Worm (Caenorhabditis elegans) whole organism, midembryonic: ENCODE results near the gene C28D4.5.

Experiments used
- T22C8.4 ChIP-seq: fragments of 200-800 bp; sonication (Bioruptor generic); IDR thresholded peaks from 2 replicates; pipeline ENCODE4 v1.3.6; 2022; ENCODE audit warnings: missing genetic modification characterization, missing compliant biosample characterization
- cog-1 ChIP-seq: sonication (generic microtip); optimal IDR thresholded peaks from 2 replicates; lab custom pipeline; 2016; ENCODE audit warnings: missing genetic modification characterization, missing compliant biosample characterization
- flt-1 ChIP-seq: fragments of 200-800 bp; sonication (Bioruptor generic); IDR thresholded peaks from 2 replicates; pipeline ENCODE4 v1.3.6; 2022; ENCODE audit warnings: missing genetic modification characterization, missing compliant biosample characterization
- klf-2 ChIP-seq: fragments of 200-800 bp; sonication (Bioruptor generic); conservative IDR thresholded peaks from 2 replicates; pipeline ENCODE4 v1.3.6; 2022; ENCODE audit warnings: missing genetic modification reagents, missing genetic modification characterization, missing compliant biosample characterization
- med-1 ChIP-seq: sonication (generic microtip); optimal IDR thresholded peaks from 2 replicates; lab custom pipeline; 2017; ENCODE audit warnings: missing genetic modification characterization, mild to moderate bottlenecking, missing compliant biosample characterization, antibody characterized with exemption, missing genetic modification reagents; ENCODE audit not compliant: insufficient read depth
- ref-1 ChIP-seq: fragments of 200-800 bp; sonication (Bioruptor generic); conservative IDR thresholded peaks from 2 replicates; pipeline ENCODE4 v1.3.6; 2022; ENCODE audit warnings: missing genetic modification reagents, missing genetic modification characterization, missing compliant biosample characterization
- tab-1 ChIP-seq: fragments of 200-800 bp; sonication (Bioruptor generic); IDR thresholded peaks from 2 replicates; pipeline ENCODE4 v1.3.6; 2022; ENCODE audit warnings: missing genetic modification characterization, missing compliant biosample characterization
- ztf-23 ChIP-seq: fragments of 200-800 bp; sonication (Bioruptor generic); IDR thresholded peaks from 2 replicates; pipeline ENCODE4 v1.3.6; 2022; ENCODE audit warnings: missing genetic modification reagents, missing genetic modification characterization, missing compliant biosample characterization
- ztf-29 ChIP-seq: fragments of 200-800 bp; sonication (Bioruptor generic); IDR thresholded peaks from 2 replicates; pipeline ENCODE4 v1.3.6; 2022; ENCODE audit warnings: missing genetic modification reagents, missing genetic modification characterization, missing compliant biosample characterization

Gene C28D4.5

DNA sequence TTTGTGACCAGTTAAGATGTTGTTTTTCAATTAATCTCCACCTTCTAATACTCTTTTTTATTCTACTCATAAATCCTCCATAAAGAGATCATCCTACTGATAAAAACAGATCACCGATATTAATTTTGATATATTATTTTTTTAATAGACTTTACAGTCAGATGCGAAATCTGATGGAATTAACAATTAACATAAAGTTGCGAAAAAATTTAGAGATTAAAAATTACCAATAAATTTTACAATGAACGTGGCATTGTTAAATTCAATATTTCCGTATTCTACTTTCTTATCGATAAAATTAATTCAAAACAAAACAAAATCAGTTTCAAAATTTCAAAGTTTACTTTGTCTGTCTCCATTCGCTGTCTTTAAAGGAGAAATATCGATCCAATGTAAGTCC, 33.9 kb downstream of the C28D4.5 start, which contains the start of gene K01H12.4:
Gene K01H12.4, plus strand, starts transcription at position 301 of the 400 bp plus-strand sequence.
- TF ChIP-seq ztf-29 (GFP tag; lab: Robert Waterston, UW): no peak
- no peak for TF ChIP-seq cog-1 (tag; lab: Kevin White, UChicago)
- TF ChIP-seq ref-1: no peak
- no peak for TF ChIP-seq med-1 (GFP tag; lab: Kevin White, UChicago)
- TF ChIP-seq ztf-23 (GFP tag; lab: Robert Waterston, UW): no peak
- no peak for TF ChIP-seq tab-1 (GFP tag; lab: Robert Waterston, UW)
- no peak for TF ChIP-seq flt-1 (GFP tag; lab: Robert Waterston, UW)
- no peak for TF ChIP-seq klf-2 (GFP tag; lab: Robert Waterston, UW)
- no peak for TF ChIP-seq T22C8.4

- no peak for TF ChIP-seq ref-1
- TF ChIP-seq ztf-29 (GFP tag; lab: Robert Waterston, UW): no peak
- no peak for TF ChIP-seq cog-1 (tag; lab: Kevin White, UChicago)
- TF ChIP-seq tab-1 (GFP tag; lab: Robert Waterston, UW): no peak
- no peak for TF ChIP-seq med-1 (GFP tag; lab: Kevin White, UChicago)
- TF ChIP-seq klf-2 (GFP tag; lab: Robert Waterston, UW): no peak
- TF ChIP-seq ztf-23 (GFP tag; lab: Robert Waterston, UW): no peak
- TF ChIP-seq flt-1 (GFP tag; lab: Robert Waterston, UW): no peak
- no peak for TF ChIP-seq T22C8.4
Measured at ce11 chrIV:9709887-9710286, 36.8 kb downstream of the C28D4.5 start, which contains the start of gene nhr-38. Gene nhr-38, plus strand, starts transcription at chrIV:9710187.

DNA sequence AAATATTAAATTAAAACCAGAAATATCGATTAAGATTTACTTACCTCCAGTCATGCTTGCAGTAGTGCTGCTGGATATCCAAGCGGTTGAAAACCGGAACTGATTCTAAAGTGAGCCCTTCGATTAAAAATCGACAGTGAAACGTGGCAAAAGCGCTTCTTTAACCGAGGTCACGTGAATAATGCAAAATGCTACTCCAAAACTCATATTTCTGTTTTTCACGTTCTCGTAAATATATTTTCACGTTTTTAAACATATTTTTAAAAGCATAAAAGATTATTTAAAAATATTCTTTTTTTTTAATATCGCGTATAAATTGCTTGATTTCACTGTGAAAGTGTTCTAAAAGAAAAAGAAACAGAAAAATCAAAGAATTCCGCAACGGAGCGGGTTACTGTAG, 37.5 kb downstream of the C28D4.5 start, which contains the start of gene ant-1.3:
Gene ant-1.3, minus strand, starts transcription at position 101 of the 400 bp plus-strand sequence.
- no peak for TF ChIP-seq tab-1 (GFP tag; lab: Robert Waterston, UW)
- no peak for TF ChIP-seq ref-1
- TF ChIP-seq cog-1 (tag; lab: Kevin White, UChicago): no peak
- TF ChIP-seq ztf-29 (GFP tag; lab: Robert Waterston, UW): no peak
- TF ChIP-seq T22C8.4: no peak

DNA sequence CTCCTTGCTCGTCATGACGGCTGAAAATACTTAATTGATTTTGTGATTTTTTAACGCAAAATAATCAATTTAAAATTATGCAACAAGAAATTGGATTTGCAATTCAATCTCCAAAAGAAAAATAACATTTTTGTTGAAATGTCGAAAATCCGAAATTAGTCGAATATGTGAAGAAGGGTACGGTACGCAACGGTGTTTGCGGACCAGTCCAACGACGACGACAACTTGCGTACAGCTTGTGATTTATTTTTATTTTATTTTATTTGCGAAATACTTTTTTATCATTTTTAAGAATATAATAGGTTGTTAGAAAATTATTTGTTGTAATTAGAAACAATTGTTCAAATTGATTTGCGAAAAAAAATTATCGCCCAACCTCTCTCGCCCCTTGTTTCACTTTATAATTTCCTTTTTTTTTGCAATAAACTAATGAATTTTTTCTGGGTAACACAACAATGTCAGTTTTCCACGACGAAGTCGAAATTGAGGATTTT, 39.9 kb downstream of the C28D4.5 start, which contains the start of the genes dcaf-1 and dph-3:
Gene dcaf-1, minus strand, starts transcription at position 20 of the 494 bp plus-strand sequence.
Gene dph-3, plus strand, starts transcription at position 444 of the 494 bp plus-strand sequence.
- no peak for TF ChIP-seq klf-2 (GFP tag; lab: Robert Waterston, UW)
- no peak for TF ChIP-seq tab-1 (GFP tag; lab: Robert Waterston, UW)
- TF ChIP-seq med-1 (GFP tag; lab: Kevin White, UChicago): no peak

ce11 chrIV:9699062-9699461, 47.6 kb downstream of the C28D4.5 start:
- no peak for TF ChIP-seq med-1 (GFP tag; lab: Kevin White, UChicago)
- no peak for TF ChIP-seq flt-1 (GFP tag; lab: Robert Waterston, UW)
- TF ChIP-seq klf-2 (GFP tag; lab: Robert Waterston, UW): no peak
- no peak for TF ChIP-seq tab-1 (GFP tag; lab: Robert Waterston, UW)
- TF ChIP-seq ztf-29 (GFP tag; lab: Robert Waterston, UW): no peak
- TF ChIP-seq ztf-23 (GFP tag; lab: Robert Waterston, UW): no peak
- no peak for TF ChIP-seq T22C8.4
- no peak for TF ChIP-seq ref-1
- TF ChIP-seq cog-1 (tag; lab: Kevin White, UChicago): no peak

DNA sequence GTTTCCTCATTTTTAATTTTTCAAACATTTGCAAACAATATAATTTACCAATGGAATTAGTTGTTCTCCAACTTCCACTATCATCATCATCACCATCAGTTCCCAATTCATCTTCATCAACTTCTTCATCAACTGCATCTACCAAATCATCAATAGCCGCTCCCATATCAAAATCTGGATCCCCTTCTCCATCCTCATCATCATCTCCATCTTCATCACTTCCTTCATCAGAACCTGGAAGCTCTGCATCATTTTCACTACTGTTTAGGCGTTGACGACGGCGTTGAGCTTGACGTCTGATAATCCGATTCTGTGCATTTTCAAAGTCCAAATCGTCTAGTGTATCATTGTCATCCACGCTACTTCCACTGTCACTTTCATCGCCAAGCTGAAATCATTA, 48.8 kb downstream of the C28D4.5 start:
- TF ChIP-seq ref-1 (no peak), klf-2 (GFP tag; lab: Robert Waterston, UW) (no peak), flt-1 (GFP tag; lab: Robert Waterston, UW) (no peak)

- TF ChIP-seq cog-1 (tag; lab: Kevin White, UChicago) (no peak), flt-1 (GFP tag; lab: Robert Waterston, UW) (no peak), tab-1 (GFP tag; lab: Robert Waterston, UW) (no peak), klf-2 (GFP tag; lab: Robert Waterston, UW) (no peak), ztf-23 (GFP tag; lab: Robert Waterston, UW) (no peak), T22C8.4 (no peak), med-1 (GFP tag; lab: Kevin White, UChicago) (no peak), ztf-29 (GFP tag; lab: Robert Waterston, UW) (no peak), ref-1 (no peak)
Measured at ce11 chrIV:9696513-9696912, 50.1 kb downstream of the C28D4.5 start.
